Worm (Caenorhabditis elegans): ENCODE results near the gene srbc-36.

- TF ChIP-seq nhr-77 (tag; optimal IDR thresholded peaks at IDR 0.05), result peak; percentile 37
- TF ChIP-seq lin-39 (tag; optimal IDR thresholded peaks at IDR 0.05), result no peak
- no peak for TF ChIP-seq pha-4 (GFP tag; IDR thresholded peaks at IDR 0.05)
- TF ChIP-seq pha-4 (tag; optimal IDR thresholded peaks at IDR 0.05), result peak; percentile 30
- no peak for TF ChIP-seq hif-1 (tag; optimal IDR thresholded peaks at IDR 0.05)
- no peak for TF ChIP-seq fos-1 (tag; optimal IDR thresholded peaks at IDR 0.05)
- TF ChIP-seq zip-2 (tag; optimal IDR thresholded peaks at IDR 0.05), result no peak
- TF ChIP-seq dpl-1 (GFP tag; optimal IDR thresholded peaks at IDR 0.05), result no peak
- TF ChIP-seq aly-2 (tag; optimal IDR thresholded peaks at IDR 0.05), result no peak
- no peak for TF ChIP-seq gei-8 (GFP tag; optimal IDR thresholded peaks at IDR 0.05)
These were observed 32.9 kb upstream of the srbc-36 start, which contains the start of gene irg-1 for ce11 chrV:3523262-3523661.

Data from whole organism, L4 larva.